Worm (Caenorhabditis elegans) whole organism, late embryonic: Measurements from ENCODE around the gene ZK355.3.

Source experiments
- C08G9.2 ChIP-seq: sonication (generic microtip); optimal IDR thresholded peaks from 2 replicates; lab custom pipeline; 2016; ENCODE audit warnings: mild to moderate bottlenecking, missing genetic modification characterization, moderate library complexity, missing compliant biosample characterization
- C38D4.7 ChIP-seq: fragments of 200-800 bp; sonication (Bioruptor generic); optimal IDR thresholded peaks from 2 replicates; lab custom pipeline; 2018; ENCODE audit warnings: mild to moderate bottlenecking, missing genetic modification characterization, moderate library complexity, missing compliant biosample characterization
- K02D7.2 ChIP-seq: sonication (generic microtip); optimal IDR thresholded peaks from 2 replicates; lab custom pipeline; 2017; ENCODE audit warnings: mild to moderate bottlenecking, missing genetic modification characterization, missing compliant biosample characterization
- K09A11.1 ChIP-seq: sonication (generic microtip); optimal IDR thresholded peaks from 2 replicates; lab custom pipeline; 2017; ENCODE audit warnings: antibody characterized with exemption, mild to moderate bottlenecking, missing genetic modification characterization, missing compliant biosample characterization; ENCODE audit not compliant: insufficient read depth
- T23F11.4 ChIP-seq: fragments of 200-800 bp; sonication (Bioruptor generic); optimal IDR thresholded peaks from 2 replicates; lab custom pipeline; 2018; ENCODE audit warnings: mild to moderate bottlenecking, missing genetic modification characterization, missing compliant biosample characterization
- Y22D7AL.16 ChIP-seq: sonication (generic microtip); optimal IDR thresholded peaks from 2 replicates; lab custom pipeline; 2016; ENCODE audit warnings: missing genetic modification characterization, missing compliant biosample characterization
- ama-1 ChIP-seq: fragments of 150-350 bp; optimal IDR thresholded peaks from 2 replicates; lab custom pipeline; 2014
- ceh-14 ChIP-seq: sonication (generic microtip); optimal IDR thresholded peaks from 2 replicates; lab custom pipeline; 2016; ENCODE audit warnings: missing genotype, missing genetic modification characterization, missing compliant biosample characterization
- ceh-18 ChIP-seq: sonication (generic microtip); optimal IDR thresholded peaks from 2 replicates; lab custom pipeline; 2016; ENCODE audit warnings: missing genetic modification characterization, missing compliant biosample characterization
- ceh-2 ChIP-seq: sonication (generic microtip); optimal IDR thresholded peaks from 2 replicates; lab custom pipeline; 2016; ENCODE audit warnings: missing genotype, missing genetic modification characterization, missing compliant biosample characterization
- ceh-22 ChIP-seq: sonication (generic microtip); optimal IDR thresholded peaks from 2 replicates; lab custom pipeline; 2017; ENCODE audit warnings: missing biosample characterization, missing genetic modification characterization
- ceh-24 ChIP-seq: sonication (generic microtip); optimal IDR thresholded peaks from 2 replicates; lab custom pipeline; 2016; ENCODE audit warnings: mild to moderate bottlenecking, missing genetic modification characterization, missing compliant biosample characterization
- ceh-30 ChIP-seq: fragments of 150-350 bp; optimal IDR thresholded peaks from 2 replicates; lab custom pipeline; 2014; ENCODE audit warnings: missing biosample characterization, missing genetic modification characterization
- ceh-31 ChIP-seq: sonication (generic microtip); optimal IDR thresholded peaks from 2 replicates; lab custom pipeline; 2016; ENCODE audit warnings: missing genetic modification characterization, missing compliant biosample characterization
- ceh-34 ChIP-seq: sonication (generic microtip); optimal IDR thresholded peaks from 2 replicates; lab custom pipeline; 2016; ENCODE audit warnings: mild to moderate bottlenecking, missing genetic modification characterization, missing compliant biosample characterization
- ceh-48 ChIP-seq: sonication (generic microtip); optimal IDR thresholded peaks from 2 replicates; lab custom pipeline; 2016; ENCODE audit warnings: missing genetic modification characterization, inconsistent platforms, missing compliant biosample characterization
- ceh-9 ChIP-seq: sonication (generic microtip); optimal IDR thresholded peaks from 2 replicates; lab custom pipeline; 2016; ENCODE audit warnings: mild to moderate bottlenecking, missing genetic modification characterization, inconsistent platforms, missing compliant biosample characterization
- che-1 ChIP-seq: sonication (generic microtip); optimal IDR thresholded peaks from 2 replicates; lab custom pipeline; 2016; ENCODE audit warnings: mild to moderate bottlenecking, missing genetic modification characterization, missing compliant biosample characterization
- dmd-4 ChIP-seq: sonication (generic microtip); optimal IDR thresholded peaks from 2 replicates; lab custom pipeline; 2016; ENCODE audit warnings: borderline replicate concordance, missing genetic modification characterization, missing compliant biosample characterization
- dve-1 ChIP-seq: sonication (generic microtip); optimal IDR thresholded peaks from 2 replicates; lab custom pipeline; 2017; ENCODE audit warnings: antibody characterized with exemption, mild to moderate bottlenecking, missing genetic modification characterization, missing compliant biosample characterization
- elt-2 ChIP-seq: sonication (generic microtip); optimal IDR thresholded peaks from 2 replicates; lab custom pipeline; 2016; ENCODE audit warnings: missing genetic modification reagents, missing genetic modification characterization, missing compliant biosample characterization
- elt-4 ChIP-seq: sonication (generic microtip); optimal IDR thresholded peaks from 2 replicates; lab custom pipeline; 2016; ENCODE audit warnings: missing genetic modification characterization, missing compliant biosample characterization
- ets-4 ChIP-seq: sonication (generic microtip); optimal IDR thresholded peaks from 2 replicates; lab custom pipeline; 2016; ENCODE audit warnings: missing genetic modification characterization, missing compliant biosample characterization
- fkh-10 ChIP-seq: fragments of 150-350 bp; optimal IDR thresholded peaks from 2 replicates; lab custom pipeline; 2014; ENCODE audit warnings: missing biosample characterization, missing genetic modification reagents, missing genetic modification characterization
- fkh-6 ChIP-seq: sonication (generic microtip); optimal IDR thresholded peaks from 2 replicates; lab custom pipeline; 2016; ENCODE audit warnings: missing genetic modification characterization, missing compliant biosample characterization
- gmeb-2 ChIP-seq: sonication (generic microtip); optimal IDR thresholded peaks from 2 replicates; lab custom pipeline; 2016; ENCODE audit warnings: missing genetic modification characterization, inconsistent platforms, missing compliant biosample characterization
- hlh-15 ChIP-seq: sonication (generic microtip); optimal IDR thresholded peaks from 2 replicates; lab custom pipeline; 2016; ENCODE audit warnings: missing genetic modification characterization, missing compliant biosample characterization
- hlh-30 ChIP-seq: sonication (generic microtip); optimal IDR thresholded peaks from 2 replicates; lab custom pipeline; 2017; ENCODE audit warnings: antibody characterized with exemption, missing genetic modification characterization, missing compliant biosample characterization; ENCODE audit not compliant: insufficient read depth
- hlh-6 ChIP-seq: sonication (generic microtip); optimal IDR thresholded peaks from 2 replicates; lab custom pipeline; 2016; ENCODE audit warnings: missing genotype, missing genetic modification characterization, missing compliant biosample characterization
- hlh-8 ChIP-seq: sonication (generic microtip); optimal IDR thresholded peaks from 2 replicates; lab custom pipeline; 2016; ENCODE audit warnings: missing genotype, missing genetic modification characterization, missing compliant biosample characterization
- madf-2 ChIP-seq: sonication (generic microtip); optimal IDR thresholded peaks from 2 replicates; lab custom pipeline; 2017; ENCODE audit warnings: missing genetic modification characterization, missing compliant biosample characterization
- mec-3 ChIP-seq: sonication (generic microtip); optimal IDR thresholded peaks from 2 replicates; lab custom pipeline; 2016; ENCODE audit warnings: borderline replicate concordance, missing genetic modification characterization, missing compliant biosample characterization
- nhr-11 ChIP-seq: fragments of 150-350 bp; optimal IDR thresholded peaks from 2 replicates; lab custom pipeline; 2014; ENCODE audit warnings: missing biosample characterization, missing genetic modification characterization
- nhr-232 ChIP-seq: sonication (generic microtip); optimal IDR thresholded peaks from 2 replicates; lab custom pipeline; 2016; ENCODE audit warnings: missing genetic modification characterization, missing compliant biosample characterization
- odd-2 ChIP-seq: sonication (generic microtip); optimal IDR thresholded peaks from 2 replicates; lab custom pipeline; 2017; ENCODE audit warnings: antibody characterized with exemption, mild to moderate bottlenecking, missing genetic modification characterization, missing compliant biosample characterization
- pat-9 ChIP-seq: fragments of 200-800 bp; sonication (Bioruptor generic); optimal IDR thresholded peaks from 2 replicates; lab custom pipeline; 2018; ENCODE audit warnings: mild to moderate bottlenecking, missing genetic modification characterization, moderate library complexity, missing compliant biosample characterization
- pax-1 ChIP-seq: fragments of 150-350 bp; optimal IDR thresholded peaks from 2 replicates; lab custom pipeline; 2014; ENCODE audit warnings: missing biosample characterization, missing genetic modification characterization
- pqm-1 ChIP-seq: sonication (generic microtip); optimal IDR thresholded peaks from 2 replicates; lab custom pipeline; 2016; ENCODE audit warnings: missing genetic modification characterization, missing compliant biosample characterization
- pros-1 ChIP-seq: fragments of 150-350 bp; optimal IDR thresholded peaks from 2 replicates; lab custom pipeline; 2014; ENCODE audit warnings: missing biosample characterization, missing genetic modification reagents, missing genetic modification characterization
- sox-4 ChIP-seq: sonication (generic microtip); optimal IDR thresholded peaks from 2 replicates; lab custom pipeline; 2017; ENCODE audit warnings: mild to moderate bottlenecking, missing genetic modification characterization, inconsistent platforms, missing compliant biosample characterization
- ttx-3 ChIP-seq: sonication (generic microtip); optimal IDR thresholded peaks from 2 replicates; lab custom pipeline; 2016; ENCODE audit warnings: missing genetic modification reagents, missing genetic modification characterization, missing compliant biosample characterization
- unc-42 ChIP-seq: sonication (generic microtip); optimal IDR thresholded peaks from 2 replicates; lab custom pipeline; 2016; ENCODE audit warnings: missing genotype, missing genetic modification characterization, missing compliant biosample characterization
- unc-86 ChIP-seq: sonication (generic microtip); optimal IDR thresholded peaks from 2 replicates; lab custom pipeline; 2016; ENCODE audit warnings: missing genetic modification characterization, missing compliant biosample characterization
- zip-5 ChIP-seq: sonication (generic microtip); optimal IDR thresholded peaks from 2 replicates; lab custom pipeline; 2016; ENCODE audit warnings: missing genetic modification characterization, missing compliant biosample characterization
- ztf-16 ChIP-seq: sonication (generic microtip); optimal IDR thresholded peaks from 2 replicates; lab custom pipeline; 2017; ENCODE audit warnings: missing genetic modification characterization, missing compliant biosample characterization

Gene ZK355.3

ce11 chrII:2901158-2901557 lies 26.3 kb downstream of the ZK355.3 start:
- no peak for TF ChIP-seq unc-42 (tag; lab: Kevin White, UChicago)
- peak; percentile 59 for TF ChIP-seq ceh-48
- TF ChIP-seq, all 69 proteins: peak for 1

- no peak for TF ChIP-seq ama-1 (lab: Kevin White, UChicago)
- no peak for TF ChIP-seq unc-86 (tag; lab: Kevin White, UChicago)
- TF ChIP-seq fkh-6, result no peak
- no peak for TF ChIP-seq Y22D7AL.16 (tag; lab: Kevin White, UChicago)
- TF ChIP-seq hlh-15 (tag; lab: Kevin White, UChicago), result no peak
- no peak for TF ChIP-seq hlh-30 (tag; lab: Kevin White, UChicago)
- no peak for TF ChIP-seq ceh-18
- TF ChIP-seq madf-2 (tag; lab: Kevin White, UChicago), result no peak
- no peak for TF ChIP-seq sox-4 (tag; lab: Kevin White, UChicago)
- TF ChIP-seq ceh-48, result no peak
- no peak for TF ChIP-seq K02D7.2 (tag; lab: Kevin White, UChicago)
- TF ChIP-seq nhr-232 (tag; lab: Kevin White, UChicago), result no peak
- no peak for TF ChIP-seq nhr-11 (tag; lab: Kevin White, UChicago)
- no peak for TF ChIP-seq ceh-14 (tag; lab: Kevin White, UChicago)
- no peak for TF ChIP-seq T23F11.4 (GFP tag; lab: Kevin White, UChicago)
- TF ChIP-seq mec-3 (tag; lab: Kevin White, UChicago), result no peak
- TF ChIP-seq K09A11.1 (tag; lab: Kevin White, UChicago), result no peak
- TF ChIP-seq, all 69 proteins: peak for 0
Measured at ce11 chrII:2900248-2900647, 27.2 kb downstream of the ZK355.3 start, which contains the start of gene ubc-26. Gene ubc-26 (minus strand): TSS chrII:2900348.

- TF ChIP-seq C38D4.7 (no peak), hlh-6 (tag; lab: Kevin White, UChicago) (no peak), ztf-16 (tag; lab: Kevin White, UChicago) (no peak), ceh-31 (tag; lab: Kevin White, UChicago) (no peak), dmd-4 (no peak), dve-1 (tag; lab: Kevin White, UChicago) (no peak), ceh-9 (tag; lab: Kevin White, UChicago) (no peak), che-1 (tag; lab: Kevin White, UChicago) (no peak), zip-5 (tag; lab: Kevin White, UChicago) (no peak), pat-9 (tag; lab: Kevin White, UChicago) (no peak), ceh-24 (no peak), fkh-10 (GFP tag; lab: Kevin White, UChicago) (no peak), T23F11.4 (GFP tag; lab: Kevin White, UChicago) (no peak), ceh-2 (tag; lab: Kevin White, UChicago) (no peak), hlh-8 (no peak), pros-1 (no peak), K02D7.2 (tag; lab: Kevin White, UChicago) (no peak)
Measured at ce11 chrII:2894295-2894694, 33.1 kb downstream of the ZK355.3 start, which contains the start of gene sqv-2. Gene sqv-2 (minus strand): TSS chrII:2894395.

- TF ChIP-seq ceh-2 (tag; lab: Kevin White, UChicago), result peak; percentile 96
- peak; percentile 48 for TF ChIP-seq dmd-4
- peak; percentile 57 for TF ChIP-seq elt-2 (tag; lab: Kevin White, UChicago)
- TF ChIP-seq pqm-1, result no peak
- no peak for TF ChIP-seq ttx-3
- peak; percentile 8 for TF ChIP-seq che-1 (tag; lab: Kevin White, UChicago)
- peak; percentile 99 for TF ChIP-seq ceh-31 (tag; lab: Kevin White, UChicago)
- TF ChIP-seq ceh-30, result no peak
- TF ChIP-seq ceh-14 (tag; lab: Kevin White, UChicago), result peak; percentile 84
- no peak for TF ChIP-seq odd-2 (tag; lab: Kevin White, UChicago)
- no peak for TF ChIP-seq ama-1 (lab: Kevin White, UChicago)
- peak; percentile 99 for TF ChIP-seq C08G9.2 (tag; lab: Kevin White, UChicago)
- TF ChIP-seq pax-1 (tag; lab: Kevin White, UChicago), result no peak
- peak; percentile 98 for TF ChIP-seq ets-4 (tag; lab: Kevin White, UChicago)
- TF ChIP-seq sox-4 (tag; lab: Kevin White, UChicago), result no peak
- TF ChIP-seq K09A11.1 (tag; lab: Kevin White, UChicago), result no peak
- TF ChIP-seq pat-9 (tag; lab: Kevin White, UChicago), result no peak
- no peak for TF ChIP-seq gmeb-2 (tag; lab: Kevin White, UChicago)
- no peak for TF ChIP-seq ceh-22 (tag; lab: Kevin White, UChicago)
- TF ChIP-seq K02D7.2 (tag; lab: Kevin White, UChicago), result no peak
- TF ChIP-seq ceh-34 (tag; lab: Kevin White, UChicago), result peak; percentile 46
- no peak for TF ChIP-seq fkh-10 (GFP tag; lab: Kevin White, UChicago)
- TF ChIP-seq ceh-9 (tag; lab: Kevin White, UChicago), result no peak
- TF ChIP-seq elt-4 (tag; lab: Kevin White, UChicago), result no peak
- no peak for TF ChIP-seq nhr-232 (tag; lab: Kevin White, UChicago)
Measured at ce11 chrII:2888957-2889630, 38.3 kb downstream of the ZK355.3 start, which contains the start of gene pinn-1. Gene pinn-1 (minus strand): TSS chrII:2889007.
